Worm (Caenorhabditis elegans): ENCODE results near the gene R08A2.9.

Gene R08A2.9

DNA sequence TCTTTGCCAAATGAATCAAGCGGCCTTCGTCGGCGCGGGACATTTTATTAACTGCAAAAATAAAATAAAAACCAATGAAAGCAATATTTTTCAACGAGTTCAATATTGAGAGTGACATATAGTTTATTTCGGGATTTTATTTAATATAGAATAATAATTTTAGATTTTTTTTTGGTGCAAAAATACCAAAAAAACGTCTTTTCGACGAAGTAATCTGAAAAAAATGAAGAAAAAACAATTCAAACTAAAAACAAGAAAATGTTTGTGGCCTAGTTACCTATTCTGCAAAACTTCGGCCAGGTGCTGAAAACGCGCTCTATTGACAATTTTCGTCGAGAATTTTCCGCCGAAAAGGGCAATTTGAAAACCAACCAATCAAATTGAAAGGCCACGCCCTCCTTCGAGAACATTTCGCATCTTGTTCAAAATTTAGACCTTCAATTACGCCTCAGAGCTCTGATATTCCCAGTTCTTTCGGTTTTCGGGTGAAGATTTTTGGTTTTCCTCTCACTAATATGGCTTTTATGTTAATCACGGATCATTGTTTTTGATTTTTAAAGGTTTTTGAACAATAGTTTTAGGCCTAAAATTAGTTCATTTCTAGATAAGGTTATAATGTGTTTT lies 22.5 kb upstream of the R08A2.9 start, which contains the start of gene C47E8.4 (continued):
- peak; percentile 99 for TF ChIP-seq mab-9 (GFP tag; IDR thresholded peaks at IDR 0.05)
- peak; percentile 96 for TF ChIP-seq ceh-63 (GFP tag; optimal IDR thresholded peaks at IDR 0.05)
- peak; percentile 70 for TF ChIP-seq pqm-1 (tag; optimal IDR thresholded peaks at IDR 0.05)
- peak; percentile 95 for TF ChIP-seq aly-2 (tag; optimal IDR thresholded peaks at IDR 0.05)
- peak; percentile 96 for TF ChIP-seq nhr-237 (tag; optimal IDR thresholded peaks at IDR 0.05)
- peak; percentile 90 for TF ChIP-seq dpl-1 (GFP tag; optimal IDR thresholded peaks at IDR 0.05)
- TF ChIP-seq nhr-11 (tag; optimal IDR thresholded peaks at IDR 0.05) = peak; percentile 95
- peak; percentile 88 for TF ChIP-seq ama-1 (optimal IDR thresholded peaks at IDR 0.05)
- no peak for TF ChIP-seq alr-1 (tag; optimal IDR thresholded peaks at IDR 0.05; ENCODE audit: borderline replicate concordance)
- peak; percentile 99 for TF ChIP-seq nhr-77 (tag; optimal IDR thresholded peaks at IDR 0.05)
- peak; percentile 97 for TF ChIP-seq unc-98 (GFP tag; IDR thresholded peaks at IDR 0.05)
- TF ChIP-seq ces-1 (GFP tag; optimal IDR thresholded peaks at IDR 0.05) = no peak
- TF ChIP-seq nhr-71 (tag; optimal IDR thresholded peaks at IDR 0.05) = peak; percentile 100
- TF ChIP-seq aha-1 (tag; optimal IDR thresholded peaks at IDR 0.05) = peak; percentile 94
- no peak for TF ChIP-seq tlp-1 (tag; optimal IDR thresholded peaks at IDR 0.05)

DNA sequence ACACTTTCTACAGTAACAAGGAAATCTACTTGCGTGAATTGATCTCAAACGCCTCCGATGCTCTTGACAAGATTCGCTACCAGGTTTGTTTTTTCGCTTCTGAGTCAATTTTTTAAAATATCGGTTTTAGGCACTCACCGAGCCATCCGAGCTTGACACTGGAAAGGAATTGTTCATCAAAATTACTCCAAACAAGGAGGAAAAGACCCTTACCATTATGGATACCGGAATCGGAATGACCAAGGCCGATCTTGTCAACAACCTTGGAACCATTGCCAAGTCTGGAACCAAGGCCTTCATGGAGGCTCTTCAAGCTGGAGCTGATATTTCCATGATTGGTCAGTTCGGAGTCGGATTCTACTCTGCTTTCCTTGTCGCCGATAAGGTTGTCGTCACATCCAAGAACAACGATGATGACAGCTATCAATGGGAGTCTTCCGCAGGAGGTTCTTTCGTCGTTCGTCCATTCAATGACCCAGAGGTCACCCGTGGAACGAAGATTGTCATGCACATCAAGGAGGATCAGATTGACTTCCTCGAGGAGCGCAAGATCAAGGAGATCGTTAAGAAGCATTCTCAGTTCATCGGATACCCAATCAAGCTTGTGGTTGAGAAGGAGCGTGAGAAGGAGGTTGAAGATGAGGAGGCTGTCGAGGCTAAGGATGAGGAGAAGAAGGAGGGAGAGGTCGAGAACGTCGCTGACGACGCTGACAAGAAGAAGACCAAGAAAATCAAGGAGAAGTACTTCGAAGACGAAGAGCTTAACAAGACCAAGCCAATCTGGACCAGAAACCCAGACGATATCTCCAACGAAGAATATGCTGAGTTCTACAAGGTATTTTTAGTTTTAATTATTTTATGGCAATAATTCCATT lies 21.6 kb upstream of the R08A2.9 start:
- TF ChIP-seq blmp-1 (tag; optimal IDR thresholded peaks at IDR 0.05) = no peak
- TF ChIP-seq zip-4 (GFP tag; optimal IDR thresholded peaks at IDR 0.05) = no peak
- no peak for TF ChIP-seq nhr-20 (tag; optimal IDR thresholded peaks at IDR 0.05)
- TF ChIP-seq nhr-76 (tag; optimal IDR thresholded peaks at IDR 0.05) = no peak
- TF ChIP-seq alr-1 (tag; optimal IDR thresholded peaks at IDR 0.05; ENCODE audit: borderline replicate concordance) = peak; percentile 100
- TF ChIP-seq nhr-47 (tag; optimal IDR thresholded peaks at IDR 0.05) = no peak
- no peak for TF ChIP-seq mef-2 (tag; optimal IDR thresholded peaks at IDR 0.05)
- TF ChIP-seq fkh-4 (tag; optimal IDR thresholded peaks at IDR 0.05; ENCODE audit: borderline replicate concordance) = no peak
- TF ChIP-seq lin-35 (GFP tag; optimal IDR thresholded peaks at IDR 0.05) = no peak
- TF ChIP-seq sptf-1 (tag; optimal IDR thresholded peaks at IDR 0.05) = no peak
- TF ChIP-seq nhr-85 (tag) = peak; percentile 50
- no peak for TF ChIP-seq hlh-4 (tag; optimal IDR thresholded peaks at IDR 0.05)
- TF ChIP-seq aly-2 (tag; optimal IDR thresholded peaks at IDR 0.05) = no peak
- TF ChIP-seq tbx-2 (tag; optimal IDR thresholded peaks at IDR 0.05) = no peak
- no peak for TF ChIP-seq egl-13 (tag; optimal IDR thresholded peaks at IDR 0.05)
- TF ChIP-seq mep-1 (tag; optimal IDR thresholded peaks at IDR 0.05) = peak; percentile 26
- TF ChIP-seq ceh-90 (tag; optimal IDR thresholded peaks at IDR 0.05) = no peak
- TF ChIP-seq ztf-11 (tag; optimal IDR thresholded peaks at IDR 0.05) = peak in 1 of 2 experiments; percentile 18
- no peak for TF ChIP-seq nhr-77 (tag; optimal IDR thresholded peaks at IDR 0.05)
- TF ChIP-seq pax-3 (tag; optimal IDR thresholded peaks at IDR 0.05) = no peak
- TF ChIP-seq swsn-7 (tag; optimal IDR thresholded peaks at IDR 0.05) = no peak
- no peak for TF ChIP-seq efl-1 (optimal IDR thresholded peaks at IDR 0.05)
- TF ChIP-seq efl-1 (GFP tag; optimal IDR thresholded peaks at IDR 0.05 in 1 of 2) = peak in 1 of 2 experiments; percentile 11
- TF ChIP-seq aha-1 (tag; optimal IDR thresholded peaks at IDR 0.05) = no peak
- TF ChIP-seq ces-1 (GFP tag; optimal IDR thresholded peaks at IDR 0.05) = no peak
- no peak for TF ChIP-seq dsc-1 (tag; optimal IDR thresholded peaks at IDR 0.05)
- no peak for TF ChIP-seq hlh-17 (GFP tag; optimal IDR thresholded peaks at IDR 0.05; ENCODE audit: borderline replicate concordance)
- no peak for TF ChIP-seq elt-3 (tag; optimal IDR thresholded peaks at IDR 0.05)
- TF ChIP-seq lsy-2 (tag; optimal IDR thresholded peaks at IDR 0.05) = no peak
- no peak for TF ChIP-seq zag-1 (tag; optimal IDR thresholded peaks at IDR 0.05)
- TF ChIP-seq nhr-28 (tag; optimal IDR thresholded peaks at IDR 0.05) = no peak
- TF ChIP-seq ceh-63 (GFP tag; optimal IDR thresholded peaks at IDR 0.05) = peak; percentile 50
- peak; percentile 26 for TF ChIP-seq rnt-1 (tag; optimal IDR thresholded peaks at IDR 0.05)
- no peak for TF ChIP-seq dpl-1 (GFP tag; optimal IDR thresholded peaks at IDR 0.05)
- no peak for TF ChIP-seq vab-15 (tag; optimal IDR thresholded peaks at IDR 0.05)
- peak; percentile 3 for TF ChIP-seq elt-2 (tag; optimal IDR thresholded peaks at IDR 0.05)
- TF ChIP-seq jun-1 (tag; optimal IDR thresholded peaks at IDR 0.05) = no peak
- TF ChIP-seq tlp-1 (tag; optimal IDR thresholded peaks at IDR 0.05) = no peak
- no peak for TF ChIP-seq nhr-90 (tag; optimal IDR thresholded peaks at IDR 0.05; ENCODE audit: poor library complexity)
- TF ChIP-seq nhr-84 (tag; optimal IDR thresholded peaks at IDR 0.05) = peak; percentile 70
- TF ChIP-seq grh-1 (GFP tag; IDR thresholded peaks at IDR 0.05) = no peak

Data from whole organism, L1 larva.